Worm (Caenorhabditis elegans) whole organism, L4 larva: ENCODE measurements around the gene K04C1.3.

ENCODE experiments used
- D1046.2 ChIP-seq: fragments of 200-800 bp; sonication (Bioruptor generic); IDR thresholded peaks from 2 replicates; pipeline ENCODE4 v1.3.6; 2022; ENCODE audit warnings: missing genetic modification characterization, missing compliant biosample characterization
- F37D6.2 ChIP-seq: sonication (generic microtip); optimal IDR thresholded peaks from 2 replicates; lab custom pipeline; 2016; ENCODE audit warnings: mild to moderate bottlenecking, missing genetic modification characterization, missing compliant biosample characterization
- T26A8.4 ChIP-seq: fragments of 200-800 bp; sonication (Bioruptor generic); IDR thresholded peaks from 2 replicates; pipeline ENCODE4 v1.3.6; 2022; ENCODE audit warnings: missing genetic modification characterization, missing compliant biosample characterization
- Y5F2A.4 ChIP-seq: fragments of 200-800 bp; sonication (Bioruptor generic); optimal IDR thresholded peaks from 2 replicates; lab custom pipeline; 2018; ENCODE audit warnings: mild to moderate bottlenecking, missing genetic modification characterization, missing compliant biosample characterization
- aha-1 ChIP-seq: fragments of 150-350 bp; peaks from one replicate; lab custom pipeline; 2014; ENCODE audit warnings: missing biosample characterization, missing genetic modification characterization
- ama-1 ChIP-seq: fragments of 150-350 bp; optimal IDR thresholded peaks from 2 replicates; lab custom pipeline; 2014; ENCODE audit warnings: inconsistent platforms, mixed read lengths
- ceh-28 ChIP-seq: fragments of 150-350 bp; optimal IDR thresholded peaks from 2 replicates; lab custom pipeline; 2014; ENCODE audit warnings: missing biosample characterization, missing genetic modification reagents, missing genetic modification characterization
- cey-2 ChIP-seq: sonication (generic microtip); optimal IDR thresholded peaks from 3 replicates; lab custom pipeline; 2017; ENCODE audit warnings: missing genetic modification characterization, mild to moderate bottlenecking, missing compliant biosample characterization, antibody characterized with exemption, borderline replicate concordance; ENCODE audit not compliant: insufficient read depth
- daf-16 ChIP-seq, 3 experiments: sonication (generic microtip); optimal IDR thresholded peaks; 2 replicates each; lab custom pipeline; 2016 to 2017; ENCODE audit warnings: missing genetic modification characterization in 3 of 3, missing genetic modification reagents in 3 of 3, mild to moderate bottlenecking in 2 of 3, missing compliant biosample characterization in 2 of 3, missing biosample characterization in 1 of 3, moderate library complexity in 1 of 3
- daf-19 ChIP-seq: fragments of 200-800 bp; sonication (Bioruptor generic); conservative IDR thresholded peaks from 2 replicates; pipeline ENCODE4 v1.3.6; 2022; ENCODE audit warnings: missing genetic modification characterization, missing compliant biosample characterization
- daf-8 ChIP-seq: fragments of 200-800 bp; sonication (Bioruptor generic); IDR thresholded peaks from 2 replicates; pipeline ENCODE4 v1.3.6; 2022; ENCODE audit warnings: missing genetic modification characterization, missing compliant biosample characterization
- dmd-6 ChIP-seq: fragments of 200-800 bp; sonication (Bioruptor generic); IDR thresholded peaks from 2 replicates; pipeline ENCODE4 v1.3.6; 2022; ENCODE audit warnings: missing genetic modification reagents, missing genetic modification characterization, missing compliant biosample characterization
- dpl-1 ChIP-seq: fragments of 150-350 bp; optimal IDR thresholded peaks from 2 replicates; lab custom pipeline; 2014; ENCODE audit warnings: missing biosample characterization, missing genetic modification reagents, missing genetic modification characterization
- duxl-1 ChIP-seq: sonication (generic microtip); optimal IDR thresholded peaks from 2 replicates; lab custom pipeline; 2016; ENCODE audit warnings: mild to moderate bottlenecking, missing genetic modification characterization, moderate library complexity, missing compliant biosample characterization; ENCODE audit not compliant: poor library complexity
- dve-1 ChIP-seq: sonication (generic microtip); optimal IDR thresholded peaks from 2 replicates; lab custom pipeline; 2017; ENCODE audit warnings: antibody characterized with exemption, mild to moderate bottlenecking, missing genetic modification characterization, missing compliant biosample characterization; ENCODE audit not compliant: insufficient read depth
- egl-43 ChIP-seq: fragments of 200-800 bp; sonication (Bioruptor generic); IDR thresholded peaks from 2 replicates; pipeline ENCODE4 v1.3.6; 2022; ENCODE audit warnings: missing genetic modification reagents, missing genetic modification characterization, missing compliant biosample characterization
- fos-1 ChIP-seq: fragments of 150-350 bp; optimal IDR thresholded peaks from 2 replicates; lab custom pipeline; 2014; ENCODE audit warnings: missing biosample characterization, missing genetic modification characterization
- hif-1 ChIP-seq, 2 experiments: sonication (generic microtip); optimal IDR thresholded peaks; 2 replicates each; lab custom pipeline; 2016 to 2017; ENCODE audit warnings: missing compliant biosample characterization in 2 of 2, missing genetic modification characterization in 2 of 2, missing genetic modification reagents in 2 of 2, missing genotype in 2 of 2, mild to moderate bottlenecking in 1 of 2
- hlh-11 ChIP-seq: fragments of 200-800 bp; sonication (Bioruptor generic); optimal IDR thresholded peaks from 2 replicates; lab custom pipeline; 2018; ENCODE audit warnings: mild to moderate bottlenecking, missing genetic modification characterization, missing compliant biosample characterization
- hlh-30 ChIP-seq: sonication (generic microtip); optimal IDR thresholded peaks from 2 replicates; lab custom pipeline; 2017; ENCODE audit warnings: antibody characterized with exemption, mild to moderate bottlenecking, missing genetic modification characterization, missing compliant biosample characterization; ENCODE audit not compliant: insufficient read depth
- hmg-1.1 ChIP-seq: fragments of 200-800 bp; sonication (Bioruptor generic); IDR thresholded peaks from 2 replicates; pipeline ENCODE4 v1.3.6; 2022; ENCODE audit warnings: missing genetic modification reagents, missing genetic modification characterization, missing compliant biosample characterization
- lin-13 ChIP-seq: fragments of 150-350 bp; optimal IDR thresholded peaks from 2 replicates; lab custom pipeline; 2014; ENCODE audit warnings: missing biosample characterization, missing genetic modification reagents, missing genetic modification characterization
- lin-39 ChIP-seq: fragments of 150-350 bp; optimal IDR thresholded peaks from 2 replicates; lab custom pipeline; 2014; ENCODE audit warnings: missing biosample characterization, missing genetic modification reagents, missing genetic modification characterization
- madf-9 ChIP-seq: fragments of 200-800 bp; sonication (Bioruptor generic); conservative IDR thresholded peaks from 2 replicates; pipeline ENCODE4 v1.3.6; 2022; ENCODE audit warnings: missing genetic modification reagents, missing genetic modification characterization, missing compliant biosample characterization
- mdl-1 ChIP-seq, 2 experiments: fragments of 150-350 bp in 1 of 2; sonication (generic microtip) in 1 of 2; optimal IDR thresholded peaks; 2 replicates each; lab custom pipeline; 2014 to 2017; ENCODE audit warnings: missing biosample characterization in 2 of 2, missing genetic modification characterization in 2 of 2
- mep-1 ChIP-seq: fragments of 150-350 bp; sonication (generic microtip); optimal IDR thresholded peaks from 3 replicates; lab custom pipeline; 2014; ENCODE audit warnings: missing biosample characterization, missing genetic modification characterization
- mes-2 ChIP-seq: sonication (generic microtip); optimal IDR thresholded peaks from 2 replicates; lab custom pipeline; 2016; ENCODE audit warnings: missing genotype, mild to moderate bottlenecking, missing genetic modification characterization, missing compliant biosample characterization; ENCODE audit not compliant: poor library complexity, severe bottlenecking
- nhr-102 ChIP-seq: sonication (generic microtip); optimal IDR thresholded peaks from 2 replicates; lab custom pipeline; 2016; ENCODE audit warnings: mild to moderate bottlenecking, missing genetic modification characterization, moderate library complexity, missing compliant biosample characterization
- nhr-11 ChIP-seq: fragments of 150-350 bp; optimal IDR thresholded peaks from 2 replicates; lab custom pipeline; 2014; ENCODE audit warnings: missing biosample characterization, missing genetic modification characterization
- nhr-237 ChIP-seq: sonication (generic microtip); optimal IDR thresholded peaks from 2 replicates; lab custom pipeline; 2017; ENCODE audit warnings: missing biosample characterization, missing genetic modification characterization
- nhr-28 ChIP-seq: fragments of 150-350 bp; optimal IDR thresholded peaks from 2 replicates; lab custom pipeline; 2014; ENCODE audit warnings: missing biosample characterization, missing genetic modification characterization
- nhr-42 ChIP-seq: fragments of 200-800 bp; sonication (Bioruptor generic); IDR thresholded peaks from 2 replicates; pipeline ENCODE4 v1.3.6; 2022; ENCODE audit warnings: missing genetic modification characterization, missing compliant biosample characterization
- nhr-6 ChIP-seq: fragments of 150-350 bp; optimal IDR thresholded peaks from 2 replicates; lab custom pipeline; 2014; ENCODE audit warnings: missing biosample characterization, missing genetic modification characterization
- nhr-77 ChIP-seq: fragments of 150-350 bp; optimal IDR thresholded peaks from 2 replicates; lab custom pipeline; 2014; ENCODE audit warnings: missing biosample characterization, missing genetic modification characterization
- pha-4 ChIP-seq, 2 experiments: fragments of 150-350 bp in 1 of 2; fragments of 200-800 bp in 1 of 2; sonication (Bioruptor generic) in 1 of 2; IDR thresholded peaks in 1 of 2; optimal IDR thresholded peaks in 1 of 2; 2 replicates each; pipeline versions ENCODE4 v1.3.6 to Lab custom; 2014 to 2022; ENCODE audit warnings: missing genetic modification characterization in 2 of 2, missing genetic modification reagents in 2 of 2, missing biosample characterization in 1 of 2, missing compliant biosample characterization in 1 of 2
- rbr-2 ChIP-seq: sonication (generic microtip); optimal IDR thresholded peaks from 2 replicates; lab custom pipeline; 2016; ENCODE audit warnings: missing genotype, missing genetic modification characterization, missing compliant biosample characterization
- set-16 ChIP-seq: fragments of 200-800 bp; sonication (Bioruptor generic); IDR thresholded peaks from 2 replicates; pipeline ENCODE4 v1.3.6; 2022; ENCODE audit warnings: missing genetic modification reagents, missing genetic modification characterization, missing compliant biosample characterization
- vab-7 ChIP-seq: fragments of 200-800 bp; sonication (Bioruptor generic); IDR thresholded peaks from 2 replicates; pipeline ENCODE4 v1.3.6; 2022; ENCODE audit warnings: missing genetic modification reagents, missing genetic modification characterization, missing compliant biosample characterization
- zfp-2 ChIP-seq: sonication (generic microtip); optimal IDR thresholded peaks from 2 replicates; lab custom pipeline; 2016; ENCODE audit warnings: mild to moderate bottlenecking, missing genetic modification characterization, missing compliant biosample characterization

K04C1.3 gene

DNA sequence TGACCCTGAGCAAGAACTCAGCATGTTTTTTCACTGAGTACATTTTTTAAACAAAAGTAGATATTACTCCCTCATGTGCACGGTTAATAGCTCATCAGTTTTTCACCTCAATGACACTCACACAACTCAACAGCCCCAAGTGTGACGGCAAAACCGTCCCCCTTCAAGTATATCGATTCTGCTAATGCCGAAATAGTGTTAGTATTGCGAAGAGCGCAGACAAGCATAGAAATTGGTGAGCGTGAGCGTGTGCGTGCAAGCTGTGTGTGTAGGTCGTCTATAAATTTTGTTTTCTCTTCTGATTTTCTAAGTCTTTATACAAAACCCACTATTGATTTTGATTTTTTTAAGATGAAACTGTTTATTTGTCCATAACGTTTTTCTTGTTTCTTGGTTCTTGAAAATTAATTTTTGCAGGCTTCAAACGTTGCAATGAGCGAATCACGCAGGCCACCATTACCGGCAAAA, 4.9 kb downstream of the K04C1.3 start, which contains the start of gene K04C1.2:
Gene K04C1.2, plus strand, starts transcription at position 418 of the 468 bp plus-strand sequence.
- TF ChIP-seq D1046.2 (GFP tag; lab: Robert Waterston, UW) = no peak
- peak; percentile 40 for TF ChIP-seq lin-13 (GFP tag; lab: Kevin White, UChicago)
- TF ChIP-seq mdl-1 (tag; optimal IDR thresholded peaks at IDR 0.05; lab: Kevin White, UChicago) = peak in 1 of 2 experiments; percentile 47
- TF ChIP-seq nhr-42 (GFP tag; lab: Robert Waterston, UW) = no peak
- TF ChIP-seq nhr-237 (tag; lab: Kevin White, UChicago) = no peak
- TF ChIP-seq nhr-102 (tag; lab: Kevin White, UChicago) = no peak
- TF ChIP-seq lin-39 (tag; lab: Kevin White, UChicago) = no peak
- peak; percentile 53 for TF ChIP-seq rbr-2 (tag; lab: Kevin White, UChicago)
- TF ChIP-seq mep-1 (tag; lab: Kevin White, UChicago) = peak; percentile 70
- TF ChIP-seq ama-1 = no peak
- peak; percentile 27; the same call in 1 of the 2 replicates for TF ChIP-seq dmd-6
- no peak for TF ChIP-seq egl-43 (GFP tag; lab: Robert Waterston, UW)
- TF ChIP-seq hif-1 (tag; optimal IDR thresholded peaks at IDR 0.05; lab: Kevin White, UChicago) = peak in 1 of 2 experiments; percentile 30
- TF ChIP-seq daf-16 (GFP tag; optimal IDR thresholded peaks at IDR 0.05; lab: Kevin White, UChicago) = no peak
- TF ChIP-seq daf-16 (tag; optimal IDR thresholded peaks at IDR 0.05; lab: Kevin White, UChicago) = peak; percentile 43
- TF ChIP-seq nhr-28 (tag; lab: Kevin White, UChicago) = peak; percentile 42
- no peak for TF ChIP-seq vab-7 (GFP tag; lab: Robert Waterston, UW)
- no peak for TF ChIP-seq duxl-1 (tag; lab: Kevin White, UChicago)
- TF ChIP-seq ceh-28 (tag; lab: Kevin White, UChicago) = peak; percentile 26
- TF ChIP-seq T26A8.4 (GFP tag; lab: Robert Waterston, UW) = no peak
- no peak for TF ChIP-seq fos-1 (tag; lab: Kevin White, UChicago)
- peak; percentile 37; the same call in 1 of the 2 replicates for TF ChIP-seq hmg-1.1 (GFP tag; lab: Robert Waterston, UW)
- no peak for TF ChIP-seq daf-19 (GFP tag; lab: Robert Waterston, UW)
- TF ChIP-seq mes-2 (tag; lab: Kevin White, UChicago) = peak; percentile 58
- TF ChIP-seq cey-2 (tag; lab: Kevin White, UChicago) = no peak
- peak; percentile 85 for TF ChIP-seq dve-1 (tag; lab: Kevin White, UChicago)
- no peak for TF ChIP-seq zfp-2 (tag; lab: Kevin White, UChicago)
- no peak for TF ChIP-seq F37D6.2 (tag; lab: Kevin White, UChicago)
- no peak for TF ChIP-seq daf-8 (GFP tag; lab: Robert Waterston, UW)
- peak; percentile 34 for TF ChIP-seq nhr-77 (tag; lab: Kevin White, UChicago)
- TF ChIP-seq madf-9 = no peak
- TF ChIP-seq dpl-1 = peak; percentile 11
- peak; percentile 72 for TF ChIP-seq hlh-11 (tag; lab: Kevin White, UChicago)
- TF ChIP-seq hlh-30 (tag; lab: Kevin White, UChicago) = peak; percentile 65
- peak; percentile 32 for TF ChIP-seq nhr-6 (tag; lab: Kevin White, UChicago)
- TF ChIP-seq aha-1 (tag; lab: Kevin White, UChicago) = peak; percentile 96

DNA sequence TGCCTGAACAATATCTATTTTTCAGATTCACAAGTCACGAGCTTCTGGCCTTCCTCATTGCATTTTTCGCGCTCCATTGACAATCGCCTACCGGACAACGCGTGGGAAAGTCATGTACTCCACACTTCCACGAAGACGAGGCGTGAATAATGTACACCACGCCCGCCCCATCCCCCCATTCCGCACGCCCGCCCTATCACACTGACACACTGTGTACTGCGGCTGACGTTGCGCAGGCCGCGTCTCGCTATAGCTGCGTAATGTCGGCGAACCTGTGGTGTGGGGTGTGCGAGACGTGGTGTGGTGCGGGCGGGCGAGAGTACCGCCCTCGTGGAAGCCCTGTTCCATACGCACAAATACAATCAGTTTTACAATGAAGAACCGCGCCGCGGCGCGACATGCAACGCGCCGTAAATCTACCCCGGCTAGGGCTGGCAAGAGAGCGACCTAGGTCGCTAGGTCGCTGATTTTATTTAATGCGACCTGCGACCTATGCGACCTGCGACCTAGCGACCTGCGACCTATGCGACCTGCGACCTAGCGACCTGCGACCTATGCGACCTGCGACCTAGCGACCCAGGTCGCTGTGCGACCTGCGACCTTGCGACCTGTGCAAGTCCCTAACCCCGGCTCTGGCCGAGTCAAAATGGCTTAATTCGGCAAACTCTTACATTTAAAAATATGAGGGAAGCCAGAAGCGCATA, 6.9 kb downstream of the K04C1.3 start:
- TF ChIP-seq pha-4 (GFP tag; IDR thresholded peaks at IDR 0.05; lab: Robert Waterston, UW) (peak; percentile 44; the same call in 1 of the 2 replicates), pha-4 (tag; optimal IDR thresholded peaks at IDR 0.05; lab: Kevin White, UChicago) (no peak), Y5F2A.4 (GFP tag; lab: Kevin White, UChicago) (no peak), nhr-11 (tag; lab: Kevin White, UChicago) (no peak), aha-1 (tag; lab: Kevin White, UChicago) (peak; percentile 70), set-16 (GFP tag; lab: Robert Waterston, UW) (peak; percentile 87)
